Fruit fly (Drosophila melanogaster): ENCODE results near the gene CG18545.
A peak's percentile ranks its signal among the peaks of the same experiment; 100 is the strongest.

DNA sequence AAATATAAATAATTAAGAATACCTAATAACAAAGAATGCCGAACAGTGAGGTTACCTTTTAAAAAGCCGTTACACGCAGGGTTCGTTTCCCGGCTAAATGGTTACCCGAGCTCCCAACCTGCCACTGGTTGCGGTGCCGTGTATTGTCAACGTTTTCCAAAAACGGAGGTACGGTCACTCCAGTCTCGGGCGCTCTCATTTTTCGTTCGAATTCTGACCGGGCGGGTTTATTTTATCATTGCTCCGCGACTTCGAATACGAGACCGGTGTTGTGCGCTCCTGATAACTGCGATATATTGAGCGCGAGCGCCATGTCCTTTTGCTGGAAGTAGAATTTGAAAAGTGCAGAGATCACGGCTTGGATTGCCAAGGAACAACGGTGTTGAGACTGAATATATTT lies 9.2 kb downstream of the CG18545 start, which contains the start of gene jumu:
- no peak for TF ChIP-seq Hr78 (GFP tag; optimal IDR thresholded peaks at IDR 0.05)
- TF ChIP-seq br (GFP tag; optimal IDR thresholded peaks at IDR 0.05), result no peak
- TF ChIP-seq Hr83 (GFP tag; optimal IDR thresholded peaks at IDR 0.05; ENCODE audit: poor library complexity, severe bottlenecking), result peak; percentile 33
- TF ChIP-seq psq (GFP tag; optimal IDR thresholded peaks at IDR 0.05), result no peak
- TF ChIP-seq Abd-B (GFP tag; optimal IDR thresholded peaks at IDR 0.05), result no peak

Data from whole organism, wandering third instar larva.